Fruit fly (Drosophila melanogaster) whole organism, embryonic: ENCODE measurements around the gene lawc.

ENCODE experiments used
- CG10267 ChIP-seq: fragments of 200-800 bp; sonication (Bioruptor generic); optimal IDR thresholded peaks from 2 replicates; lab custom pipeline; 2018; ENCODE audit warnings: missing biosample characterization, mild to moderate bottlenecking, missing genetic modification characterization, moderate library complexity
- CG10543 ChIP-seq: fragments of 200-800 bp; sonication (Bioruptor generic); optimal IDR thresholded peaks from 3 replicates; lab custom pipeline; 2017; ENCODE audit warnings: missing biosample characterization, mild to moderate bottlenecking, missing genetic modification characterization, moderate library complexity
- CG10979 ChIP-seq: fragments of 200-800 bp; sonication (Bioruptor generic); optimal IDR thresholded peaks from 2 replicates; lab custom pipeline; 2018; ENCODE audit warnings: missing biosample characterization, mild to moderate bottlenecking, missing genetic modification characterization, moderate library complexity
- CG1233 ChIP-seq: fragments of 200-800 bp; sonication (Bioruptor generic); optimal IDR thresholded peaks from 4 replicates; lab custom pipeline; 2018; ENCODE audit warnings: missing biosample characterization, mild to moderate bottlenecking, missing genetic modification characterization
- CG14710 ChIP-seq: fragments of 200-800 bp; sonication (Bioruptor generic); optimal IDR thresholded peaks from 3 replicates; lab custom pipeline; 2019; ENCODE audit warnings: missing biosample characterization, mild to moderate bottlenecking, missing genetic modification characterization, moderate library complexity
- CG14965 ChIP-seq: fragments of 200-800 bp; sonication (Bioruptor generic); optimal IDR thresholded peaks from 2 replicates; lab custom pipeline; 2016; ENCODE audit warnings: missing biosample characterization, missing genetic modification characterization, borderline replicate concordance
- CG1602 ChIP-seq: fragments of 200-800 bp; sonication (Bioruptor generic); optimal IDR thresholded peaks from 3 replicates; lab custom pipeline; 2016; ENCODE audit warnings: missing biosample characterization, missing genetic modification characterization
- CG18619 ChIP-seq: fragments of 200-800 bp; sonication (Bioruptor generic); optimal IDR thresholded peaks from 3 replicates; lab custom pipeline; 2017; ENCODE audit warnings: missing biosample characterization, mild to moderate bottlenecking, missing genetic modification characterization
- CG31365 ChIP-seq: fragments of 200-800 bp; sonication (Bioruptor generic); optimal IDR thresholded peaks from 2 replicates; lab custom pipeline; 2018; ENCODE audit warnings: missing biosample characterization, mild to moderate bottlenecking, missing genetic modification characterization
- CG32767 ChIP-seq: fragments of 200-800 bp; sonication (Bioruptor generic); IDR thresholded peaks from 2 replicates; pipeline ENCODE4 v1.3.6; 2022; ENCODE audit warnings: missing biosample characterization, missing genetic modification characterization
- CG6765 ChIP-seq: fragments of 200-800 bp; sonication (Bioruptor generic); optimal IDR thresholded peaks from 3 replicates; lab custom pipeline; 2017; ENCODE audit warnings: missing biosample characterization, mild to moderate bottlenecking, missing genetic modification characterization
- CG7786 ChIP-seq: fragments of 200-800 bp; sonication (Bioruptor generic); optimal IDR thresholded peaks from 2 replicates; lab custom pipeline; 2016; ENCODE audit warnings: missing biosample characterization, missing genetic modification characterization
- CG7928 ChIP-seq: fragments of 200-800 bp; sonication (Bioruptor generic); optimal IDR thresholded peaks from 2 replicates; lab custom pipeline; 2017; ENCODE audit warnings: missing biosample characterization, mild to moderate bottlenecking, missing genetic modification characterization
- CG9797 ChIP-seq: fragments of 200-800 bp; sonication (Bioruptor generic); optimal IDR thresholded peaks from 3 replicates; lab custom pipeline; 2018; ENCODE audit warnings: missing biosample characterization, mild to moderate bottlenecking, missing genetic modification characterization
- Camta ChIP-seq: fragments of 200-800 bp; sonication (Bioruptor generic); optimal IDR thresholded peaks from 2 replicates; lab custom pipeline; 2016; ENCODE audit warnings: missing biosample characterization, missing genetic modification characterization
- CrebB ChIP-seq: fragments of 200-800 bp; sonication (Bioruptor generic); optimal IDR thresholded peaks from 3 replicates; lab custom pipeline; 2018; ENCODE audit warnings: missing biosample characterization, mild to moderate bottlenecking, missing genetic modification characterization
- Dp ChIP-seq: fragments of 200-800 bp; sonication (Bioruptor generic); optimal IDR thresholded peaks from 2 replicates; lab custom pipeline; 2018; ENCODE audit warnings: missing biosample characterization, mild to moderate bottlenecking, missing genetic modification characterization, moderate library complexity
- Drgx ChIP-seq: fragments of 200-800 bp; sonication (Bioruptor generic); IDR thresholded peaks from 2 replicates; pipeline ENCODE4 v1.3.6; 2022; ENCODE audit warnings: missing biosample characterization, missing genetic modification characterization
- E2f2 ChIP-seq: fragments of 200-800 bp; sonication (Bioruptor generic); IDR thresholded peaks from 2 replicates; pipeline ENCODE4 v1.3.6; 2022; ENCODE audit warnings: missing biosample characterization, missing genetic modification characterization
- ERR ChIP-seq: fragments of 200-800 bp; sonication (Bioruptor generic); optimal IDR thresholded peaks from 2 replicates; lab custom pipeline; 2016; ENCODE audit warnings: missing biosample characterization, missing genetic modification characterization
- Ets65A ChIP-seq: fragments of 200-800 bp; sonication (Bioruptor generic); peaks from one replicate; lab custom pipeline; 2016; ENCODE audit warnings: missing biosample characterization, missing genetic modification characterization
- Hr78 ChIP-seq, 2 experiments: fragments of 200-800 bp in 1 of 2; fragments of >200 bp in 1 of 2; sonication (Bioruptor generic) in 1 of 2; optimal IDR thresholded peaks; 2 replicates each; lab custom pipeline; 2017 to 2019; ENCODE audit warnings: missing biosample characterization in 2 of 2, missing genetic modification characterization in 2 of 2, mild to moderate bottlenecking in 1 of 2, moderate library complexity in 1 of 2
- Hsf ChIP-seq: fragments of 200-800 bp; sonication (Bioruptor generic); optimal IDR thresholded peaks from 3 replicates; lab custom pipeline; 2016; ENCODE audit warnings: missing biosample characterization, missing genetic modification characterization
- MTF-1 ChIP-seq: fragments of 200-800 bp; sonication (Bioruptor generic); optimal IDR thresholded peaks from 2 replicates; lab custom pipeline; 2018; ENCODE audit warnings: missing biosample characterization, mild to moderate bottlenecking, missing genetic modification characterization, borderline replicate concordance
- Max ChIP-seq: fragments of 200-800 bp; sonication (Bioruptor generic); optimal IDR thresholded peaks from 2 replicates; lab custom pipeline; 2016; ENCODE audit warnings: missing biosample characterization, mild to moderate bottlenecking, missing genetic modification characterization
- NC2α ChIP-seq: fragments of 200-800 bp; sonication (Bioruptor generic); optimal IDR thresholded peaks from 2 replicates; lab custom pipeline; 2016; ENCODE audit warnings: missing biosample characterization, missing genetic modification characterization
- Opbp ChIP-seq: fragments of 200-800 bp; sonication (Bioruptor generic); IDR thresholded peaks from 3 replicates; pipeline ENCODE4 v1.3.6; 2022; ENCODE audit warnings: missing biosample characterization, missing genetic modification characterization; ENCODE audit not compliant: partially characterized antibody
- Six4 ChIP-seq: fragments of 200-800 bp; sonication (Bioruptor generic); optimal IDR thresholded peaks from 2 replicates; lab custom pipeline; 2016; ENCODE audit warnings: missing biosample characterization, missing genetic modification characterization
- amos ChIP-seq: fragments of 200-800 bp; sonication (Bioruptor generic); IDR thresholded peaks from 2 replicates; pipeline ENCODE4 v1.3.6; 2022; ENCODE audit warnings: missing biosample characterization, missing genetic modification characterization; ENCODE audit not compliant: partially characterized antibody
- ap ChIP-seq: fragments of 200-800 bp; sonication (Bioruptor generic); IDR thresholded peaks from 2 replicates; pipeline ENCODE4 v1.3.6; 2022; ENCODE audit warnings: missing biosample characterization, missing genetic modification characterization
- ase ChIP-seq: fragments of 200-800 bp; sonication (Bioruptor generic); IDR thresholded peaks from 3 replicates; pipeline ENCODE4 v1.3.6; 2022; ENCODE audit warnings: missing biosample characterization, missing genetic modification characterization
- caup ChIP-seq: fragments of 200-800 bp; sonication (Bioruptor generic); optimal IDR thresholded peaks from 3 replicates; lab custom pipeline; 2017; ENCODE audit warnings: missing biosample characterization, mild to moderate bottlenecking, missing genetic modification characterization, moderate library complexity; ENCODE audit not compliant: severe bottlenecking
- crc ChIP-seq: fragments of 200-800 bp; sonication (Bioruptor generic); optimal IDR thresholded peaks from 2 replicates; lab custom pipeline; 2016; ENCODE audit warnings: missing biosample characterization, missing genetic modification characterization
- croc ChIP-seq: fragments of 200-800 bp; sonication (Bioruptor generic); conservative IDR thresholded peaks from 3 replicates; pipeline ENCODE4 v1.3.6; 2022; ENCODE audit warnings: missing biosample characterization, missing genetic modification characterization
- en ChIP-seq: fragments of 200-800 bp; sonication (Bioruptor generic); optimal IDR thresholded peaks from 2 replicates; lab custom pipeline; 2016; ENCODE audit warnings: missing biosample characterization, missing genetic modification characterization
- grau ChIP-seq: fragments of 200-800 bp; optimal IDR thresholded peaks from 3 replicates; lab custom pipeline; 2019; ENCODE audit warnings: missing biosample characterization, mild to moderate bottlenecking, missing genetic modification characterization, moderate library complexity
- gsb ChIP-seq: fragments of 200-800 bp; sonication (Bioruptor generic); IDR thresholded peaks from 2 replicates; pipeline ENCODE4 v1.3.6; 2022; ENCODE audit warnings: missing biosample characterization, missing genetic modification characterization
- h ChIP-seq: fragments of >200 bp; optimal IDR thresholded peaks from 2 replicates; lab custom pipeline; 2017
- hkb ChIP-seq, 2 experiments: fragments of 200-800 bp in 1 of 2; fragments of >200 bp in 1 of 2; sonication (Bioruptor generic) in 1 of 2; IDR thresholded peaks in 1 of 2; optimal IDR thresholded peaks in 1 of 2; 2 replicates each; pipeline versions ENCODE4 v1.3.6 to Lab custom; 2017 to 2022; ENCODE audit warnings: missing biosample characterization in 1 of 2, missing genetic modification characterization in 1 of 2
- lola ChIP-seq, 3 experiments: fragments of >200 bp in 2 of 3; fragments of 200-800 bp in 1 of 3; sonication (Bioruptor generic) in 1 of 3; optimal IDR thresholded peaks; 2 replicates each; lab custom pipeline; 2017 to 2019; ENCODE audit warnings: missing biosample characterization in 3 of 3, missing genetic modification characterization in 3 of 3, mild to moderate bottlenecking in 1 of 3, moderate library complexity in 1 of 3
- mirr ChIP-seq: fragments of 200-800 bp; sonication (Bioruptor generic); optimal IDR thresholded peaks from 3 replicates; lab custom pipeline; 2018; ENCODE audit warnings: missing biosample characterization, mild to moderate bottlenecking, missing genetic modification characterization
- odd ChIP-seq: fragments of 200-800 bp; sonication (Bioruptor generic); optimal IDR thresholded peaks from 2 replicates; lab custom pipeline; 2017; ENCODE audit warnings: missing biosample characterization, mild to moderate bottlenecking, missing genetic modification characterization
- org-1 ChIP-seq: fragments of 200-800 bp; sonication (Bioruptor generic); optimal IDR thresholded peaks from 2 replicates; lab custom pipeline; 2017; ENCODE audit warnings: missing biosample characterization, missing genetic modification characterization
- phol ChIP-seq: fragments of 200-800 bp; sonication (Bioruptor generic); optimal IDR thresholded peaks from 3 replicates; lab custom pipeline; 2018; ENCODE audit warnings: missing biosample characterization, mild to moderate bottlenecking, missing genetic modification characterization, moderate library complexity
- pros ChIP-seq: fragments of 200-800 bp; sonication (Bioruptor generic); optimal IDR thresholded peaks from 3 replicates; lab custom pipeline; 2019; ENCODE audit warnings: missing biosample characterization, mild to moderate bottlenecking, missing genetic modification characterization, moderate library complexity
- seq ChIP-seq: fragments of 200-800 bp; sonication (Bioruptor generic); IDR thresholded peaks from 2 replicates; pipeline ENCODE4 v1.3.6; 2022; ENCODE audit warnings: missing biosample characterization, missing genetic modification characterization
- sob ChIP-seq: fragments of 200-800 bp; sonication (Bioruptor generic); IDR thresholded peaks from 2 replicates; pipeline ENCODE4 v1.3.6; 2022; ENCODE audit warnings: missing biosample characterization, missing genetic modification characterization
- unpg ChIP-seq: fragments of 200-800 bp; sonication (Bioruptor generic); optimal IDR thresholded peaks from 3 replicates; lab custom pipeline; 2018; ENCODE audit warnings: missing biosample characterization, mild to moderate bottlenecking, missing genetic modification characterization, moderate library complexity
- vnd ChIP-seq: fragments of 200-800 bp; sonication (Bioruptor generic); IDR thresholded peaks from 3 replicates; pipeline ENCODE4 v1.3.6; 2022; ENCODE audit warnings: missing biosample characterization, missing genetic modification characterization; ENCODE audit not compliant: partially characterized antibody

The lawc gene

dm6 chrX:8444883-8445572 is 33.6 kb upstream of the lawc start (continued):
- TF ChIP-seq Hr78 (GFP tag; optimal IDR thresholded peaks at IDR 0.05; lab: Kevin White, UChicago) (no peak), CG18619 (GFP tag; lab: Kevin White, UChicago) (no peak), Dp (no peak), CG9797 (GFP tag; lab: Kevin White, UChicago) (no peak), CG31365 (tag; lab: Kevin White, UChicago) (no peak), CG32767 (GFP tag; lab: Robert Waterston, UW) (no peak), CG1602 (GFP tag; lab: Kevin White, UChicago) (peak; percentile 34), CG10979 (tag; lab: Kevin White, UChicago) (peak; percentile 86), CG14965 (no peak), ap (GFP tag; lab: Robert Waterston, UW) (0 out of 2 replicates have a peak, but pooled peaks have one; percentile 33), CG14710 (tag; lab: Kevin White, UChicago) (peak; percentile 82), gsb (GFP tag; lab: Robert Waterston, UW) (no peak), amos (GFP tag; lab: Robert Waterston, UW) (no peak), Opbp (GFP tag; lab: Robert Waterston, UW) (no peak), pros (GFP tag; lab: Kevin White, UChicago) (no peak), phol (peak; percentile 85), Drgx (GFP tag; lab: Robert Waterston, UW) (no peak), Hsf (no peak), sob (GFP tag; lab: Robert Waterston, UW) (no peak), Max (no peak), odd (GFP tag; lab: Kevin White, UChicago) (no peak), mirr (GFP tag; lab: Kevin White, UChicago) (peak; percentile 54), Camta (GFP tag; lab: Kevin White, UChicago) (no peak), org-1 (GFP tag; lab: Kevin White, UChicago) (peak; percentile 7), hkb (optimal IDR thresholded peaks at IDR 0.05; lab: Kevin White, UChicago) (no peak), hkb (GFP tag; IDR thresholded peaks at IDR 0.05; lab: Robert Waterston, UW) (no peak), ERR (GFP tag; lab: Kevin White, UChicago) (no peak), CG1233 (GFP tag; lab: Kevin White, UChicago) (peak; percentile 32), h (no peak), CrebB (tag; lab: Kevin White, UChicago) (no peak), ase (GFP tag; lab: Robert Waterston, UW) (peak; percentile 5; the same call in 1 of the 3 replicates), NC2α (GFP tag; lab: Kevin White, UChicago) (no peak), caup (no peak), unpg (peak; percentile 63), Ets65A (no peak), MTF-1 (no peak), CG6765 (no peak), CG7928 (GFP tag; lab: Kevin White, UChicago) (no peak), vnd (peak; percentile 39; the same call in 2 of the 3 replicates), lola (GFP tag; optimal IDR thresholded peaks at IDR 0.05; lab: Kevin White, UChicago) (peak in 1 of 3 experiments; percentile 83), crc (GFP tag; lab: Kevin White, UChicago) (no peak), Six4 (peak; percentile 17), croc (peak; percentile 51; the same call in 2 of the 3 replicates), grau (tag; lab: Kevin White, UChicago) (peak; percentile 81), CG7786 (GFP tag; lab: Kevin White, UChicago) (no peak), CG10267 (tag; lab: Kevin White, UChicago) (peak; percentile 77), CG10543 (peak; percentile 54), seq (GFP tag; lab: Robert Waterston, UW) (no peak), E2f2 (GFP tag; lab: Robert Waterston, UW) (peak; percentile 17; the same call in 1 of the 2 replicates), en (GFP tag; lab: Kevin White, UChicago) (no peak)
